Fruit fly (Drosophila melanogaster): ENCODE results near the gene Tgt.
A peak's percentile ranks its signal among the peaks of the same experiment; 100 is the strongest.

DNA sequence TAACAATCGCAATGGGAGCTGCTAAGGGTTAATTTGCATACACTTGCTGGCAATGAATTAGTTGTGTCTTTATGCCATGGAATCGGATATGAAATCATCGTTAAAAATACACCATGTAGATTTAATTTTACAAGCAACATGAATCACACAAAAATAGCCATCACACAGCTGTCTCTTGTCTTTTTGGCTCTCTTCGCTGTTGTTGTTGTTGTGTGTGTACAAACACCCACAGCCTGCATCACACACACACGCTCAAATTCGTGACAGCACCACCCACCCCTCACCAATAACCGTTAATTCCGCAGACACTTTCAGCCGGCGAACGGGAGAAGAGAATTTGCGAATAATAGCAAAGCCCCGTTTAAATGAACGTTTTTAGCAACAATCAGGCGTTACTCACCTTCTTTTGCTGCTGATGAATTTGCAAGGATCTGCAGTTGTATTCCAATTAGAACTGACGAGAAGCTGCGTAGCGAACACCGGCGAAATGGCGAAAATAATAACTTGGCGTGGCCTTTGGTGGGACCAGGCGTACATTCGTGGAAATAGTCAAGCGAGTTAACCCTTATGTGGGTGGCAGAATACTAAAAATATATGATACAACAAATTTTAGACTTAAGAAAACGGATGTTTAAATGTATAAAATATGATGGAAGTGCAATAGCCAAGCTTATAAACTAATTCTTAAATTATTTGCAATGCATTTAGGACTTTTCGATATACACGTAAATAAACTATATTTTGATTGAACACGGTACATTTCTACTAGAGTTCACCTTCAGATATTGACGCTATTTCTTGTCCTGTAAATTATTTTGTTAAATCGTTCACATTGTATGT, 26.0 kb upstream of the Tgt start, which contains the start of gene capt:
- TF ChIP-seq Dfd (GFP tag; optimal IDR thresholded peaks at IDR 0.05) (no peak), Hr78 (GFP tag; optimal IDR thresholded peaks at IDR 0.05) (no peak), Hnf4 (GFP tag; optimal IDR thresholded peaks at IDR 0.05) (no peak), pan (optimal IDR thresholded peaks at IDR 0.05) (no peak), dl (GFP tag; optimal IDR thresholded peaks at IDR 0.05; ENCODE audit: insufficient read depth in 1 of 2, partially characterized antibody in 2 of 2) (no peak), psq (GFP tag; optimal IDR thresholded peaks at IDR 0.05) (peak; percentile 1)
